Worm (Caenorhabditis elegans) whole organism, L3 larva: ENCODE measurements around the gene gln-5.

Experiments used
- ama-1 ChIP-seq: fragments of 150-350 bp; optimal IDR thresholded peaks from 2 replicates; lab custom pipeline; 2018
- nhr-237 ChIP-seq: fragments of 150-350 bp; optimal IDR thresholded peaks from 2 replicates; lab custom pipeline; 2014; ENCODE audit warnings: missing biosample characterization, missing genetic modification characterization
- snpc-4 ChIP-seq: fragments of 150-350 bp; optimal IDR thresholded peaks from 2 replicates; lab custom pipeline; 2014; ENCODE audit warnings: missing biosample characterization, missing genetic modification characterization

ce11 chrIV:17268628-17269027 is 4.8 kb downstream of the gln-5 start:
- peak; percentile 28 for TF ChIP-seq snpc-4 (tag; lab: Kevin White, UChicago)
- TF ChIP-seq ama-1 (lab: Kevin White, UChicago): no peak
- TF ChIP-seq nhr-237 (tag; lab: Kevin White, UChicago): no peak
